Worm (Caenorhabditis elegans) whole organism, L4 larva: ENCODE results near the gene F13H8.2.
A peak's percentile ranks its signal among the peaks of the same experiment; 100 is the strongest.

Experiments used
- F10B5.3 ChIP-seq: sonication (generic microtip); optimal IDR thresholded peaks from 2 replicates; lab custom pipeline; 2016; ENCODE audit warnings: mild to moderate bottlenecking, missing genetic modification characterization, missing compliant biosample characterization
- F26F4.8 ChIP-seq: fragments of 200-800 bp; sonication (Bioruptor generic); conservative IDR thresholded peaks from 2 replicates; pipeline ENCODE4 v1.3.6; 2022; ENCODE audit warnings: missing genetic modification characterization, missing compliant biosample characterization
- R02D3.7 ChIP-seq: fragments of 150-350 bp; sonication (generic microtip); optimal IDR thresholded peaks from 3 replicates; lab custom pipeline; 2014; ENCODE audit warnings: missing biosample characterization, missing genetic modification characterization
- T26A8.4 ChIP-seq: fragments of 200-800 bp; sonication (Bioruptor generic); IDR thresholded peaks from 2 replicates; pipeline ENCODE4 v1.3.6; 2022; ENCODE audit warnings: missing genetic modification characterization, missing compliant biosample characterization
- Y48G9A.11 ChIP-seq: fragments of 200-800 bp; sonication (Bioruptor generic); IDR thresholded peaks from 2 replicates; pipeline ENCODE4 v1.3.6; 2022; ENCODE audit warnings: missing genetic modification reagents, missing genetic modification characterization, missing compliant biosample characterization
- Y75B8A.6 ChIP-seq: fragments of 200-800 bp; sonication (Bioruptor generic); IDR thresholded peaks from 2 replicates; pipeline ENCODE4 v1.3.6; 2022; ENCODE audit warnings: missing genetic modification reagents, missing genetic modification characterization, missing compliant biosample characterization
- ceh-20 ChIP-seq: fragments of 200-800 bp; sonication (Bioruptor generic); IDR thresholded peaks from 2 replicates; pipeline ENCODE4 v1.3.6; 2022; ENCODE audit warnings: missing genetic modification reagents, missing genetic modification characterization, missing compliant biosample characterization
- ceh-44 ChIP-seq: fragments of 200-800 bp; sonication (Bioruptor generic); IDR thresholded peaks from 2 replicates; pipeline ENCODE4 v1.3.6; 2022; ENCODE audit warnings: missing genetic modification reagents, missing genetic modification characterization, missing compliant biosample characterization
- ctbp-1 ChIP-seq: fragments of 200-800 bp; sonication (Bioruptor generic); IDR thresholded peaks from 2 replicates; pipeline ENCODE4 v1.3.6; 2022; ENCODE audit warnings: missing genetic modification reagents, missing genetic modification characterization, missing compliant biosample characterization
- daf-16 ChIP-seq, 3 experiments: sonication (generic microtip); optimal IDR thresholded peaks; 2 replicates each; lab custom pipeline; 2016 to 2017; ENCODE audit warnings: missing genetic modification characterization in 3 of 3, missing genetic modification reagents in 3 of 3, mild to moderate bottlenecking in 2 of 3, missing compliant biosample characterization in 2 of 3, missing biosample characterization in 1 of 3, moderate library complexity in 1 of 3
- dmd-8 ChIP-seq: fragments of 200-800 bp; sonication (Bioruptor generic); IDR thresholded peaks from 2 replicates; pipeline ENCODE4 v1.3.6; 2022; ENCODE audit warnings: missing genetic modification characterization, missing compliant biosample characterization
- duxl-1 ChIP-seq: sonication (generic microtip); optimal IDR thresholded peaks from 2 replicates; lab custom pipeline; 2016; ENCODE audit warnings: mild to moderate bottlenecking, missing genetic modification characterization, moderate library complexity, missing compliant biosample characterization; ENCODE audit not compliant: poor library complexity
- gei-8 ChIP-seq: fragments of 200-800 bp; sonication (Bioruptor generic); optimal IDR thresholded peaks from 2 replicates; lab custom pipeline; 2018; ENCODE audit warnings: mild to moderate bottlenecking, missing genetic modification characterization, missing compliant biosample characterization
- jun-1 ChIP-seq: fragments of 150-350 bp; optimal IDR thresholded peaks from 2 replicates; lab custom pipeline; 2014; ENCODE audit warnings: missing biosample characterization, missing genetic modification reagents, missing genetic modification characterization
- lim-7 ChIP-seq: fragments of 200-800 bp; sonication (Bioruptor generic); IDR thresholded peaks from 2 replicates; pipeline ENCODE4 v1.3.6; 2022; ENCODE audit warnings: missing genetic modification characterization, missing compliant biosample characterization
- lin-1 ChIP-seq: fragments of 200-800 bp; sonication (Bioruptor generic); IDR thresholded peaks from 2 replicates; pipeline ENCODE4 v1.3.6; 2022; ENCODE audit warnings: missing genetic modification reagents, missing genetic modification characterization, missing compliant biosample characterization
- lin-15B ChIP-seq: fragments of 150-350 bp; sonication (generic microtip); optimal IDR thresholded peaks from 3 replicates; lab custom pipeline; 2014; ENCODE audit warnings: missing biosample characterization, missing genetic modification characterization
- lin-29 ChIP-seq: fragments of 200-800 bp; sonication (Bioruptor generic); IDR thresholded peaks from 2 replicates; pipeline ENCODE4 v1.3.6; 2022; ENCODE audit warnings: missing genetic modification reagents, missing genetic modification characterization, missing compliant biosample characterization
- lir-3 ChIP-seq: sonication (generic microtip); optimal IDR thresholded peaks from 2 replicates; lab custom pipeline; 2016; ENCODE audit warnings: mild to moderate bottlenecking, missing genetic modification characterization, missing compliant biosample characterization
- lsy-2 ChIP-seq, 2 experiments: fragments of 150-350 bp in 1 of 2; sonication (generic microtip) in 1 of 2; optimal IDR thresholded peaks; 2 replicates each; lab custom pipeline; 2014 to 2017; ENCODE audit warnings: missing biosample characterization in 2 of 2, missing genetic modification characterization in 2 of 2
- madf-5 ChIP-seq, 2 experiments: fragments of 200-800 bp; sonication (Bioruptor generic); IDR thresholded peaks; 2 replicates each; pipeline ENCODE4 v1.3.6; 2022; ENCODE audit warnings: missing compliant biosample characterization in 2 of 2, missing genetic modification characterization in 2 of 2
- mep-1 ChIP-seq: fragments of 150-350 bp; sonication (generic microtip); optimal IDR thresholded peaks from 3 replicates; lab custom pipeline; 2014; ENCODE audit warnings: missing biosample characterization, missing genetic modification characterization
- mes-2 ChIP-seq: sonication (generic microtip); optimal IDR thresholded peaks from 2 replicates; lab custom pipeline; 2016; ENCODE audit warnings: missing genotype, mild to moderate bottlenecking, missing genetic modification characterization, missing compliant biosample characterization; ENCODE audit not compliant: poor library complexity, severe bottlenecking
- nhr-10 ChIP-seq: fragments of 150-350 bp; optimal IDR thresholded peaks from 2 replicates; lab custom pipeline; 2014; ENCODE audit warnings: missing biosample characterization, missing genetic modification characterization
- nhr-11 ChIP-seq: fragments of 150-350 bp; optimal IDR thresholded peaks from 2 replicates; lab custom pipeline; 2014; ENCODE audit warnings: missing biosample characterization, missing genetic modification characterization
- nhr-28 ChIP-seq: fragments of 150-350 bp; optimal IDR thresholded peaks from 2 replicates; lab custom pipeline; 2014; ENCODE audit warnings: missing biosample characterization, missing genetic modification characterization
- nhr-77 ChIP-seq: fragments of 150-350 bp; optimal IDR thresholded peaks from 2 replicates; lab custom pipeline; 2014; ENCODE audit warnings: missing biosample characterization, missing genetic modification characterization
- php-3 ChIP-seq: fragments of 200-800 bp; sonication (Bioruptor generic); IDR thresholded peaks from 2 replicates; pipeline ENCODE4 v1.3.6; 2022; ENCODE audit warnings: missing genetic modification reagents, missing genetic modification characterization, missing compliant biosample characterization
- pqm-1 ChIP-seq: sonication (generic microtip); optimal IDR thresholded peaks from 2 replicates; lab custom pipeline; 2017; ENCODE audit warnings: missing biosample characterization, missing genetic modification characterization
- rbr-2 ChIP-seq: sonication (generic microtip); optimal IDR thresholded peaks from 2 replicates; lab custom pipeline; 2016; ENCODE audit warnings: missing genotype, missing genetic modification characterization, missing compliant biosample characterization
- saeg-2 ChIP-seq: fragments of 200-800 bp; sonication (Bioruptor generic); IDR thresholded peaks from 2 replicates; pipeline ENCODE4 v1.3.6; 2022; ENCODE audit warnings: missing genetic modification reagents, missing genetic modification characterization, missing compliant biosample characterization
- skn-1 ChIP-seq: fragments of 150-350 bp; optimal IDR thresholded peaks from 2 replicates; lab custom pipeline; 2014; ENCODE audit warnings: missing biosample characterization, missing genetic modification characterization
- snpc-4 ChIP-seq: fragments of 150-350 bp; optimal IDR thresholded peaks from 2 replicates; lab custom pipeline; 2014; ENCODE audit warnings: missing biosample characterization, missing genetic modification characterization
- spr-3 ChIP-seq: fragments of 200-800 bp; sonication (Bioruptor generic); optimal IDR thresholded peaks from 2 replicates; lab custom pipeline; 2018; ENCODE audit warnings: mild to moderate bottlenecking, missing genetic modification characterization, missing compliant biosample characterization
- tra-1 ChIP-seq: fragments of 200-800 bp; sonication (Bioruptor generic); IDR thresholded peaks from 2 replicates; pipeline ENCODE4 v1.3.6; 2022; ENCODE audit warnings: missing genetic modification reagents, missing genetic modification characterization, missing compliant biosample characterization
- unc-130 ChIP-seq: sonication (generic microtip); optimal IDR thresholded peaks from 2 replicates; lab custom pipeline; 2016; ENCODE audit warnings: missing genetic modification reagents, missing genetic modification characterization, missing compliant biosample characterization
- vab-7 ChIP-seq: fragments of 200-800 bp; sonication (Bioruptor generic); IDR thresholded peaks from 2 replicates; pipeline ENCODE4 v1.3.6; 2022; ENCODE audit warnings: missing genetic modification reagents, missing genetic modification characterization, missing compliant biosample characterization
- zfp-3 ChIP-seq: fragments of 200-800 bp; sonication (Bioruptor generic); conservative IDR thresholded peaks from 2 replicates; pipeline ENCODE4 v1.3.6; 2022; ENCODE audit warnings: missing genetic modification reagents, missing genetic modification characterization, missing compliant biosample characterization
- zip-11 ChIP-seq: fragments of 200-800 bp; sonication (Bioruptor generic); IDR thresholded peaks from 2 replicates; pipeline ENCODE4 v1.3.6; 2022; ENCODE audit warnings: missing genetic modification characterization, missing compliant biosample characterization

The F13H8.2 gene

DNA sequence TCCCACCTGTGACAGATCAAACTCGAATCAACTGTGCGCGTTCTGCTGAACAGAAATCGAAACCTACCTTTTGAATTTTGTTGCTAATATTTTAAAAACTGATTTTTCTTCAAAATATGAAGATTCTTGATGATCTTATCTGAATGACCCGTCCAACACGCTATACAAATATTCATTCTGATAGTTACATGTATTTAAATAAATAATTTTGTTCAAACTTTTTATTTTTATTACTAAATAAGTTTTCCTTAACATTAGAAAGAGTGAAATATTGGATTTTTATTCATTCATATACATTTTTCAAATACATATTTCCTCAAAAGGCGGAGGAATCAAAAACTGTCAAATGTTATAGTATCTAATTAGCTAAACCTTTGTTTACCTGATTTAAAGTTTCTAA is 2.2 kb upstream of the F13H8.2 start, which contains the start of gene F13H8.8:
Gene F13H8.8, minus strand, starts transcription at position 101 of the 400 bp plus-strand sequence.
- TF ChIP-seq lsy-2 (tag; optimal IDR thresholded peaks at IDR 0.05; lab: Kevin White, UChicago) (no peak), zip-11 (GFP tag; lab: Robert Waterston, UW) (no peak), lin-15B (tag; lab: Kevin White, UChicago) (no peak), lir-3 (tag; lab: Kevin White, UChicago) (no peak), dmd-8 (GFP tag; lab: Robert Waterston, UW) (no peak), ceh-20 (no peak), ctbp-1 (GFP tag; lab: Robert Waterston, UW) (no peak), nhr-11 (tag; lab: Kevin White, UChicago) (no peak), Y75B8A.6 (no peak), F10B5.3 (tag; lab: Kevin White, UChicago) (no peak), mep-1 (tag; lab: Kevin White, UChicago) (no peak), lim-7 (GFP tag; lab: Robert Waterston, UW) (no peak), tra-1 (GFP tag; lab: Robert Waterston, UW) (no peak), T26A8.4 (GFP tag; lab: Robert Waterston, UW) (no peak), jun-1 (tag; lab: Kevin White, UChicago) (no peak), nhr-10 (tag; lab: Kevin White, UChicago) (no peak)

DNA sequence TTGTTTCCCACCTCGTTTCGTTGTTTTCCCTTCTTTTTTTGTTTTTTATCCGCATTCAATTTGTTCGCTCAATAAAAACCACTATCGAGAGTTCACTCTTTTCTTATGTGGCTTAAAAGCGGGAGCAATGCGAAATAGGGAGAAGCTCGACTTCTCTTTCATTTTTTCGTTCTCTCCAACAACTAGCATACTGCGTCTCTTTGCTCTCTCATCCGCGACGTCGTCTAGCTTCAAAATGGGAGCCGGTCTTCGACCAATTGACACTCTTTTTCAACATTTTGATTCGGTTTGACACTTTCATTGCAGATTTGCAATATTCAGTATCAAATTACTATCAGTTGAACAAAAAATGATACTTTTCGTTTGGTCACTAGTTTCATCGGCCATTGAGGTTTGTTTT is 3.8 kb downstream of the F13H8.2 start, which contains the start of gene bpl-1:
Gene bpl-1, plus strand, starts transcription at position 301 of the 400 bp plus-strand sequence.
- TF ChIP-seq lsy-2 (tag; optimal IDR thresholded peaks at IDR 0.05; lab: Kevin White, UChicago) (peak in 1 of 2 experiments; percentile 27), lim-7 (GFP tag; lab: Robert Waterston, UW) (no peak)

DNA sequence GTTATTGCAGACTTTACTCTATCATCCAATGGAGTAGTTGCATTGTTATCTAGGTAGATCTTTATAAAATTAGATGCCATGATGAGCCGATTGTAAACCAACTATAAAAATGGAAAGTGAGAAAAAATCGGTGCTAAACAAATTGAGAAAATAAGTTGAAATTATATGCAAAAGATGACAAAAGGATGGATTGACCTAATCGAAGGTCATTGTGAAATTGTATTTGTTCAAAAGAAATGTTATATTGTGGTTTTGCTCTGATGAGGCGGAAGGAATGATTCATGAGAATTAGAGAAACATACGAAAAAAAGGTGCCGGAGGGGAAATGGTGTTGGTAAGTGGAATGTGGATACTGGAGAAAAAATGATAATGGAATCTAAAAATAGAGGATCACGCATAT is 10.8 kb downstream of the F13H8.2 start, which contains the start of gene scly-1:
Gene scly-1, minus strand, starts transcription at position 101 of the 400 bp plus-strand sequence.
- TF ChIP-seq lin-29 (GFP tag; lab: Robert Waterston, UW) (no peak), saeg-2 (no peak), lin-1 (GFP tag; lab: Robert Waterston, UW) (no peak), duxl-1 (tag; lab: Kevin White, UChicago) (no peak), tra-1 (GFP tag; lab: Robert Waterston, UW) (no peak), mes-2 (tag; lab: Kevin White, UChicago) (no peak), skn-1 (tag; lab: Kevin White, UChicago) (no peak), zfp-3 (GFP tag; lab: Robert Waterston, UW) (no peak), jun-1 (tag; lab: Kevin White, UChicago) (no peak), Y48G9A.11 (GFP tag; lab: Robert Waterston, UW) (no peak), madf-5 (GFP tag; IDR thresholded peaks at IDR 0.05; lab: Robert Waterston, UW) (no peak), nhr-77 (tag; lab: Kevin White, UChicago) (no peak), gei-8 (GFP tag; lab: Kevin White, UChicago) (no peak), lim-7 (GFP tag; lab: Robert Waterston, UW) (no peak), vab-7 (GFP tag; lab: Robert Waterston, UW) (no peak), snpc-4 (no peak), unc-130 (GFP tag; lab: Kevin White, UChicago) (no peak)

DNA sequence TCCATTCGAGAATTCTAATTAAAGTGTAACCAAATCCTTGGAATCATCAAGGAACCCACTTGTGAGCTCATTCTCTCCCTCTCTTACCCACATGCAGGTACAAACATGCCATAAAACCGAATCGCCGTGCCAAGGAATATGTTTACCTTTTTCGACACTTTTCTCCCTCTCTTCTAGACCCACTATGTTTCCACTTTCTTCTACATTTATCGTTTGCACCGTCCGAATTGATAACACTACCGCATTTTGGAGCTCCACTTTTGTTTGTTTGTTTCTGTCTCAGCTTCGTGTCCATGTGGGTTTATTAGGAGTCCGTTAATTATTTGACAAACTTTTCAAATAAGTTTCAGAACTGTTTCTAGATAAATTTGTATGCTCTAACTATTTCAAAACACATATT is 11.7 kb downstream of the F13H8.2 start:
- TF ChIP-seq daf-16 (GFP tag; optimal IDR thresholded peaks at IDR 0.05; lab: Kevin White, UChicago) (no peak), daf-16 (tag; optimal IDR thresholded peaks at IDR 0.05; lab: Kevin White, UChicago) (peak; percentile 69), nhr-10 (tag; lab: Kevin White, UChicago) (no peak), spr-3 (GFP tag; lab: Kevin White, UChicago) (no peak), nhr-77 (tag; lab: Kevin White, UChicago) (peak; percentile 9), rbr-2 (tag; lab: Kevin White, UChicago) (no peak), F26F4.8 (GFP tag; lab: Robert Waterston, UW) (no peak), ceh-44 (GFP tag; lab: Robert Waterston, UW) (no peak), nhr-28 (tag; lab: Kevin White, UChicago) (peak; percentile 45), pqm-1 (tag; lab: Kevin White, UChicago) (peak; percentile 59), R02D3.7 (no peak), php-3 (GFP tag; lab: Robert Waterston, UW) (peak; percentile 24; the same call in 1 of the 2 replicates)
- TF ChIP-seq, all 104 proteins: peak for 5
